Fruit fly (Drosophila melanogaster): Measurements from ENCODE around the gene His4r.

The His4r gene

DNA sequence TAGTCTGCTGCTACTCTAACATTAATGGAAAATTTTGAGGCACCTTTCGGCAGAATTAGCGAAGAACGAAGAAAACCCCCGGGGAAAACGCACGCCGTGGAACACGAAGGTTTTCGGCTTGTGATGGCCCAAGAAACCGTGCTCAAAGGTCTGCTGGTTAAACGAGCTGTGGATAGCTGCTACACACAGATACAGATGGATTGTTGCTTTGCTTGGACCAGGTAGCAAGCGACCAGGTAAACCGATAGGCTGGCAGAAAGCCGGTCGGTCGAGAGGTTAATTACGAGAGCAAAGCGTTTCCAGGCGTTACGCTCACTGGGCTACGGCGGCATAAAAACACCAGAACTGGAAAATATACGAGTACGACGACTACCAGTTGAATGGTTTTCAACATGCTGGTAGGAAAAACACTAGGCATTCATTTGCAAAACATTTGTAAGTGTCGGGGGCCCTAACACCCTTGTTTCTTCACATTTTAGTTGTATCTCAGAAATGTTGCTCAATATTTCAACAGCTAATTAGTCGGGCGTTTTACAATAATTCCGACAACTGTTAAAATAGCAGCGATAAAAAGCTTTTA, 26.8 kb downstream of the His4r start:
- TF ChIP-seq pan (optimal IDR thresholded peaks at IDR 0.05) (no peak), CG8478 (optimal IDR thresholded peaks at IDR 0.05) (no peak), usp (GFP tag; optimal IDR thresholded peaks at IDR 0.05) (no peak), Dll (optimal IDR thresholded peaks at IDR 0.05) (no peak), EcR (GFP tag; optimal IDR thresholded peaks at IDR 0.05) (no peak), psq (optimal IDR thresholded peaks at IDR 0.05) (no peak)

DNA sequence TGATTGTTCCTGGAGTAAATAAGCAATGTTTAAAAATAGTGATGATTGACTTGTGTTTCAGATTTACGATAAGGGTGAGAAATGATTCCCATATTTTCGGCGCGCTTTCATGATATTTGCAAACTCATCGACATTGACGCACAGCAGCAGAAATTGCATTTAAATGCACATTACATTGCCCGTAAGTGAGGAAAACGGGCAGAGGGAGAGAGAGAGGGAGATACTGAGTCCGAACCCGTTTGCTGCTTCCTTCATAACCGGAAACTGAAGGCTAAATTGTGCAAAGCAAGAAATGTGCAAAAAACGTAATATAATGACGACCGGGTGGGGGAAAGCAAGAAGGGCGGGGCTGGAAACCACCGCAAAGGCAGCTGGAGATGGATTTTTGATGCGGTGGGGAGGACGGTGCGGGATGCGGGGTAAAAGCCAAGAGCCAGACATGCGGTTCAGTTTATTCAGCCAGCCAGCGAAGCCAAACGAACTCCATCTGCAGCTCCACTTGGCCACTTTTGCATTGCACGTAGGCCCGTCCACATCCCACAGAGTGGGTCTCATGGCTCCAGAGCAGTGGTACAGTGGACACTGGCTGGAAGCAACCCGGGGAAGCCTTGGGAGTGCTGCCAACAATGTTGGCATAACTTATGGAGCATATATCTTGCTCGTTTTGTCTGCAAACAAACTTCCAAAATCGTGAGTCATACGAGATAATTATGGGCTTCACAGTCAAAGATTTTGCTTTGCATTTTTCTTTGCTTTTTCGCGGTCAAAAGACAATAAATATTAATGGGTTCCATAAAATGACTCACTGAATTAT, 27.7 kb downstream of the His4r start:
- TF ChIP-seq Dll (optimal IDR thresholded peaks at IDR 0.05) (no peak), psq (optimal IDR thresholded peaks at IDR 0.05) (no peak), EcR (GFP tag; optimal IDR thresholded peaks at IDR 0.05) (no peak), usp (GFP tag; optimal IDR thresholded peaks at IDR 0.05) (no peak), pan (optimal IDR thresholded peaks at IDR 0.05) (no peak), CG8478 (optimal IDR thresholded peaks at IDR 0.05) (no peak)

DNA sequence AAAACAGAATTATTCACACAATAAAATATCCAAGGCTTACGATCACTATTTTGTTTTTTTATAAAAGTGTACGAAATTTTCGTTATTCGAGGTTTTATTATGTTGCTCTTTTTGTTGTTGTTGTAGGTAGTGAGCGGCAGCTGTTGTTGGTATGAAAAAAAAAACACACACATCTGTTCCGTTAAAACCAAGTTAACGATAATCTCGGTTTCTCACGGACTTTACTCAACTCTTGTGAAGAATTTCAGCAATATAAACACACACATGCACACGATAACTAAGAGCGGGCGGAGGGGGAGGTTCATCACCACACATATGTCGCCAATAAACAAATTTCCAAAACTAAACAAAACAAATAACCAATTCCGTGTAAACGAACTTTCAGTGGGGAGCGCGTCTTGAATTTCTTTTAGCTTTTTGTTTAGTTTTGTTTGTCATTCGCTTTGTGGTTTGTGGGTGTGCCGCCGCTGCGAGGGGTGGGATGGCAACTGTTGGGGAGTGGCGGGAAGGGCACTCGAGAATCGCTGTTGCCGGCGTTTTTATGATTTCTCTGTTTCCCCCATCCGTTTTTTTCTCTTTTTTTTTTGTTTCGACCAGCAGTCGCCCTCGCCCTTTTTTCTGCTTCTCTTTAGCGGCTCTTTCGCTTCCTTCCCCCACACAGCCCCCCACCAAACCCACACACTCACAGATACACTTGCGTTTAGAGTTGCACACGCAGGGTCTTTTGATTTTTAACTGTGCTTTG, 28.8 kb downstream of the His4r start:
- no peak for TF ChIP-seq EcR (GFP tag; optimal IDR thresholded peaks at IDR 0.05)
- TF ChIP-seq Dll (optimal IDR thresholded peaks at IDR 0.05) = no peak
- TF ChIP-seq usp (GFP tag; optimal IDR thresholded peaks at IDR 0.05) = no peak
- TF ChIP-seq pan (optimal IDR thresholded peaks at IDR 0.05) = no peak
- TF ChIP-seq psq (optimal IDR thresholded peaks at IDR 0.05) = no peak
- TF ChIP-seq CG8478 (optimal IDR thresholded peaks at IDR 0.05) = no peak

DNA sequence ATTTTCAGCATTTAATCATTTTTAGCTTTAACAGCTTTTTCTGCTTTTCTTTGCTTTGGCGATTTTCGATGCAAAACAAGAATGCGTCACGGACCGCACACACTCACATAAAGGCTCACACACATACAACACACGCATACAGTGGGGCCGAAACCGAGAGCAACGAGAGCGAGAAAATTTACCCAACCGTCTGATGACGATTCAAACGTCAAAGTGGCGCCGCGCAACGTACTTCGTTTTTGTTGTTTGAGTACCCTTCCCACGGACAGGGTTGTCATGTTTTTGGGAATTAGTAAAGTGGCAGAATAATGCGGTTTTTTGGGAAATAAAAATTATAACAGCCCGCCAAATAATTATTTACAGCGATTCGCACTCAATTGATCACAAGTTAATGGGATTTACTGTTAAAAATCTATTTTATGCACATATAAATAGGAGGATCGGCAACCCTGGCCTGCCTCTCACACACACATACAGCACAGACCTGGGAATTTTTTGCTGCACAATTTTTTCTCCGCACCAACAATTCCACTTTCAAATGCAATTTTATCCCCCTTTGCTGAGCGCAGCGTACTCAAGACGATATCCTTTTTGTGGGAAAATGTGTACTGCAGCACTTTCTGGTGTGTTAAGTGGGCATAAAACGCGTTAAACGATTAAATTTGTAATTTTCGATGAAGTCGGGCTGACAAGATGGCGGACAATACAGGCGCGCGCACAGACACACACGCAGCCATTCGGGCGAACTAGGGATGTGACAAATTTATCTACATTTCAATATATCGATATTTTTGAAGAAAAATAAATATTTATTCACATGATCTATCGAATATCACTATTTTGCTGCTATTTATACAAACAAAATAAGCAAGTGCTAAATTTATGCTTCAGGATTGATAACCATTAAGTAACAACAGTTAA, 29.7 kb downstream of the His4r start:
- TF ChIP-seq CG8478 (optimal IDR thresholded peaks at IDR 0.05) = no peak
- TF ChIP-seq psq (optimal IDR thresholded peaks at IDR 0.05) = no peak
- TF ChIP-seq Dll (optimal IDR thresholded peaks at IDR 0.05) = no peak
- no peak for TF ChIP-seq EcR (GFP tag; optimal IDR thresholded peaks at IDR 0.05)
- TF ChIP-seq pan (optimal IDR thresholded peaks at IDR 0.05) = no peak
- no peak for TF ChIP-seq usp (GFP tag; optimal IDR thresholded peaks at IDR 0.05)

DNA sequence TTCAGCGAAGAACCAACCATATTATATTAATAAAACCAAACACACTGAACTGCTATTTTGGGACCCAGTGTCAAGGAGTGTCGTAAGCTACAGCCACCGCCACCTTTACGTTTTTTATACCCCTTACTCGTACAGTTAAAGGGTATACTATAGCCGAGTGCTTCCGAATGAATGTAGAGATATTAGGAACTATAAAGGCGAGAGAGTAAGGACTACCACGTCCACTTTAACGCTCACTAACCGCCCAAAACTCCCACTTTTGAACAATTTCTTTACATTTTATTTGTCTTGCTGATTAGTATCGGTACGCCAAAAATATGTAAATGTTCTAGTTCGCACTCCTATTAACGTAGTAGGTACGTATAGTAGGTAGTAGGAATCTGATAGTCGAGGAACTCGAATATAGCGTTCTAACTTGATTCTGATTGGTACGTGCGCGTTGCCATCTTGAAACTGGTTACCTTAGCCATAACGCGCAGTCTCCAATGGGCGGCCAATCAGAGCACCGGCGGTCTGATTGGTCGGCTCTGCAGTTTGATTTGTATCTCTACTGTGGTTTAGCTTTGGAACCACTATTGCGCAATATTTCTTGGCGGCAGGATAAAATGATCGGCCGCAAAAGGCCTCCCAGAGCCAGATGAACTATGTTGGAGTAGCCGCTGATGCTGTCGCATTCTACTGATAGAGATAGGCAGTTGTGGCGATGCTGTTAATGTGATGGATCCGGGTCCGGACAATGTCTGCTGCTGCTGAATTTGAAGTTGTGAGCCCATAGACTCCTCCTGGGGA, 30.6 kb downstream of the His4r start:
- TF ChIP-seq pan (optimal IDR thresholded peaks at IDR 0.05) (no peak), CG8478 (optimal IDR thresholded peaks at IDR 0.05) (no peak), psq (optimal IDR thresholded peaks at IDR 0.05) (no peak), usp (GFP tag; optimal IDR thresholded peaks at IDR 0.05) (no peak), Dll (optimal IDR thresholded peaks at IDR 0.05) (no peak), EcR (GFP tag; optimal IDR thresholded peaks at IDR 0.05) (no peak)

DNA sequence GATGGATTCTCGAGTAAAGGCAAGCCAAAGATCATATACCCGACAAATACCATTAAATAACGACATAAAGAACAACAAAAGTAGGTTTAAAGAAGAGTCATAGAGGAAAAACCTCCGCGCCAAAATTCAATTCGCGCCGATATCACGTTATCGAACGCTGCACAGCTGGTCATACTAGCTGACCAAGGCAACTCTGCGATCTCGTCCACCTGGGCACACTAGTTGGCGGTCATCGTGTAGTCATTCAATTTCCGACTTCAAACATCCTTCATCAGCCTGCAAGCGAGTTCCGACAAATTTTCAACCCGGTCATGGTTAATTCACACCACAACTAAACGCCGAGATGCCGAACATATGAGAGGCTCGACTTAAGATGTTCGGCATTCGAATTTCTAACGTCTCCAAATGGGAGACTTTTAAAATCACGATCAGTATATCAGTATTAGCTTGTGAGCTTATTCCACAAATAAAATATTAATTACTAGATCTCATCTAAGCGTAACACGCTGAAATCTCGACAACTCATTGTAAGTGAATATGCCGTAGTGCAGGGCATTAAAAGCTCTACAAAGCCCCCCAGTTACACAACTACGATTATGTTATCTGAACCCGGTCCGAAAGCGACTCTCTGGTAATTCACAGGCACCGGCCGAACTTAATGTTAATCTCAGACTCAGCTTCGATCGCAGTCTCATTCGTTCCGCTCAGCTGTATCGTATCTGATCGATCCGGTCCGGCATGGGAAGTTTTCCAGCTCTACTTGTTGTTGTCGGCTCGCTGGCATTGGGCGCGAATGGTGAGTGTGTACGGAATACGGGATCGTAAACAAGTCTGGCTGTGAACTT, 31.4 kb downstream of the His4r start, which contains the start of gene CG3505:
CG3505 (plus strand) TSS at position 688 of the 845 bp plus-strand sequence.
- TF ChIP-seq Dll (optimal IDR thresholded peaks at IDR 0.05) = no peak
- TF ChIP-seq usp (GFP tag; optimal IDR thresholded peaks at IDR 0.05) = no peak
- TF ChIP-seq EcR (GFP tag; optimal IDR thresholded peaks at IDR 0.05) = no peak
- no peak for TF ChIP-seq CG8478 (optimal IDR thresholded peaks at IDR 0.05)
- TF ChIP-seq psq (optimal IDR thresholded peaks at IDR 0.05) = no peak
- no peak for TF ChIP-seq pan (optimal IDR thresholded peaks at IDR 0.05)

DNA sequence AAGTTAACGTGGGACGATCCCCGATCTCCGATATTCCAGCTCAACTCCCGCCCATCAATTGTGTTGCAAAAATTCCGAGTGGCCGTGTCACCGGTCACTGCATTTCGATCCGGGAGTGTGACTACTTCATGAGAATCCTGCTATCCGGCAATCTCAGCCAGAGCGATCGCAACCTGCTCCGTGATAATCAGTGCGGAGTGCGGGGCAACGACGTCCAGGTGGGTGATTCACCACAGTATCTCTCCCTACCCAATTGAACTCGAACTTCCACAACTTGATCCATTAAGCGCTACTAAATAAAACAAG, 32.0 kb downstream of the His4r start:
- TF ChIP-seq psq (optimal IDR thresholded peaks at IDR 0.05) (no peak), Dll (optimal IDR thresholded peaks at IDR 0.05) (no peak), EcR (GFP tag; optimal IDR thresholded peaks at IDR 0.05) (no peak), pan (optimal IDR thresholded peaks at IDR 0.05) (no peak), CG8478 (optimal IDR thresholded peaks at IDR 0.05) (no peak), usp (GFP tag; optimal IDR thresholded peaks at IDR 0.05) (no peak)

DNA sequence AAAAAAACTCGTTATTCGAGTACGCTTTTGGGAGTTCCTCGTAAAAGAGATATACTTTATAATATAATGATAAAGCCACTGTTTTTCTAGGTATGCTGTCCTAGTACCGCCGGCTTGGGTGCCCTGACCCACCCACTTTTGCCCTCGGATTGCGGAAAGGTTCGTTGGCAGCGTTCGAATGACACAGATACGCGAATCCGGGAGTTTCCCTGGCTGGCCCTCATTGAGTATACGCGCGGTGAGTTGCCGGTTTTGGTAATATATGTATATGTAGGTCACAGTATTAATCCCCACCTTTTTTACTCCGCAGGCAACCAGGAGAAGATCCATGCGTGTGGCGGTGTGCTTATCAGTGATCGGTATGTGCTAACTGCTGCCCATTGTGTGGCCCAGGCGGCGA, 32.6 kb downstream of the His4r start:
- no peak for TF ChIP-seq CG8478 (optimal IDR thresholded peaks at IDR 0.05)

DNA sequence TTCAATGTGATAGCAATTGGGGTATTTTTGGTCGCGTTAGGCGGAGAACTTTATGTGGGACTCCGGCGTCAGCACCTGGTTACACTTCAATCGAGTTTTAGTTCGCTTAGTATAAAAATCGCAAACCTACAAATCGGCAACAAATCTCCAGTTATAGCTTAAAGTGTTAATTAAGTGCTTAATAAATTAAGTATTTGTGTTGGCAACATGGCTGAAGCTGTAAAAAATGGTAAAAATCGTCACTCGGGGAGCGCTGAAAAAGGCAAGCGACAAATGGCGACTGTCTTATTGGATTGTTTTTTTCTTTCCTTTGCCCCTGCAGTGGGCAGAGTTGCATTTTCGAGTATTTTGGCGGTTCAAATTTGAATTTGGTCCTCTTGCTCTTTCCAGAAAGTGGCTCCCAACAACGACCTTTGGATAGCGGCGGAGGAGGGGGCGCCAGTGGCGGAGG, 33.8 kb downstream of the His4r start, which contains the start of gene Hexim:
Hexim (plus strand) TSS at position 85 of the 451 bp plus-strand sequence.
- TF ChIP-seq CG8478 (optimal IDR thresholded peaks at IDR 0.05) = no peak
- no peak for TF ChIP-seq psq (optimal IDR thresholded peaks at IDR 0.05)
- no peak for TF ChIP-seq pan (optimal IDR thresholded peaks at IDR 0.05)
- TF ChIP-seq EcR (GFP tag; optimal IDR thresholded peaks at IDR 0.05) = no peak
- no peak for TF ChIP-seq Dll (optimal IDR thresholded peaks at IDR 0.05)
- TF ChIP-seq usp (GFP tag; optimal IDR thresholded peaks at IDR 0.05) = no peak

DNA sequence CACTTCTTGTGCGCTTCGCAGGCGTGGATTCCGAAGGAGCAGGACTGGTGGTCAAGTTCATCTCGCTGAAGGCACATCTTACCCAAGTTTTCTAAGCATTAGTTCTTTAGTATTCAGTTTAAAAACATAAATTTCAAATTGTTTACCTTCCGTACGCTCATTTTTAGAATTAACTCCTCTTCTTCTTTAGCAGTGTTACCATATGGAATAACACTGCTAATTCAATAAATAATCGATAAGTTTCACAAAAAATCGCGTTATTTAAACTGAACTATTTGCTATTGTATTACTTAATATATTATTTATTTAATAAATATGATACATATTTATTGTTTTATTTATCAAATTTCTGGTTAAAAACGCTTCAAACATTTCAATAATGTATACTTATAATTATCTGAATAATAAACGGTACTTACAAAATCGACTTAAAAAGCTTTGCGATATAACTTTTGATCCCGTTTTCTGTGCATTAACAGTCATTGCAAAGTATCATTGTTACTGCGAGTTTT, 37.5 kb downstream of the His4r start, which contains the start of the genes Rad17 and BigH1:
Rad17 (minus strand) TSS at position 209 of the 512 bp plus-strand sequence.
BigH1 (plus strand) TSS at position 462 of the 512 bp plus-strand sequence.
- no peak for TF ChIP-seq EcR (GFP tag; optimal IDR thresholded peaks at IDR 0.05)

Measured in whole organism.